Worm (Caenorhabditis elegans): ENCODE results near the gene bcmo-1.

The bcmo-1 gene

ce11 chrII:12816412-12817146 is 13.9 kb upstream of the bcmo-1 start, which contains the start of gene acl-7:
Gene acl-7, minus strand, starts transcription at chrII:12816462.
- TF ChIP-seq B0336.3 (GFP tag; IDR thresholded peaks at IDR 0.05) (no peak), snpc-4 (GFP tag; optimal IDR thresholded peaks at IDR 0.05) (no peak), snpc-4 (tag; optimal IDR thresholded peaks at IDR 0.05) (no peak), lir-1 (GFP tag; conservative IDR thresholded peaks at IDR 0.05) (no peak), F10E7.11 (tag; optimal IDR thresholded peaks at IDR 0.05) (no peak), D2030.7 (GFP tag; IDR thresholded peaks at IDR 0.05) (no peak), nfyb-1 (GFP tag; IDR thresholded peaks at IDR 0.05) (no peak), fkh-3 (tag; optimal IDR thresholded peaks at IDR 0.05) (no peak), nhr-80 (tag; optimal IDR thresholded peaks at IDR 0.05) (peak; percentile 76), mcd-1 (GFP tag; IDR thresholded peaks at IDR 0.05) (0 out of 2 replicates have a peak, but pooled peaks have one; percentile 27), ztf-25 (GFP tag; IDR thresholded peaks at IDR 0.05) (no peak), hsf-1 (GFP tag; IDR thresholded peaks at IDR 0.05) (no peak), ccch-3 (GFP tag; optimal IDR thresholded peaks at IDR 0.05) (no peak), B0261.1 (tag; optimal IDR thresholded peaks at IDR 0.05) (no peak), somi-1 (GFP tag; optimal IDR thresholded peaks at IDR 0.05) (no peak), C06A6.2 (GFP tag; conservative IDR thresholded peaks at IDR 0.05) (no peak), bed-1 (GFP tag; IDR thresholded peaks at IDR 0.05) (no peak), dpff-1 (tag; optimal IDR thresholded peaks at IDR 0.05) (no peak), F55B11.4 (tag; optimal IDR thresholded peaks at IDR 0.05; ENCODE audit: borderline replicate concordance, insufficient read depth) (no peak), C17E4.6 (GFP tag; IDR thresholded peaks at IDR 0.05) (no peak), snpc-1.1 (tag; optimal IDR thresholded peaks at IDR 0.05; ENCODE audit: insufficient read depth) (no peak), atf-7 (tag; optimal IDR thresholded peaks at IDR 0.05) (peak; percentile 23), hmg-20 (GFP tag; IDR thresholded peaks at IDR 0.05) (no peak), lsl-1 (GFP tag; optimal IDR thresholded peaks at IDR 0.05) (no peak), F23B12.7 (tag; optimal IDR thresholded peaks at IDR 0.05; ENCODE audit: insufficient read depth) (no peak)

ce11 chrII:12818488-12818887 is 12.0 kb upstream of the bcmo-1 start, which contains the start of gene Y46G5A.22:
Gene Y46G5A.22, minus strand, starts transcription at chrII:12818588.
- TF ChIP-seq ztf-6 (GFP tag; IDR thresholded peaks at IDR 0.05): no peak
- no peak for TF ChIP-seq T26A5.8 (tag; optimal IDR thresholded peaks at IDR 0.05)
- TF ChIP-seq let-526 (GFP tag; IDR thresholded peaks at IDR 0.05): no peak

ce11 chrII:12819979-12820378 is 10.5 kb upstream of the bcmo-1 start:
- TF ChIP-seq attf-5 (GFP tag; optimal IDR thresholded peaks at IDR 0.05) (no peak), ztf-26 (tag; optimal IDR thresholded peaks at IDR 0.05) (no peak), mcd-1 (GFP tag; IDR thresholded peaks at IDR 0.05) (no peak), mel-28 (tag; optimal IDR thresholded peaks at IDR 0.05; ENCODE audit: borderline replicate concordance) (no peak), lsy-27 (tag; optimal IDR thresholded peaks at IDR 0.05; ENCODE audit: borderline replicate concordance, insufficient read depth) (no peak), akir-1 (GFP tag; optimal IDR thresholded peaks at IDR 0.05) (no peak), nhr-27 (tag; optimal IDR thresholded peaks at IDR 0.05) (no peak), repo-1 (tag; optimal IDR thresholded peaks at IDR 0.05) (no peak), ceh-58 (GFP tag; IDR thresholded peaks at IDR 0.05) (no peak), B0261.1 (tag; optimal IDR thresholded peaks at IDR 0.05) (no peak), ztf-6 (GFP tag; IDR thresholded peaks at IDR 0.05) (no peak), nhr-179 (tag; optimal IDR thresholded peaks at IDR 0.05) (no peak)
